Fruit fly (Drosophila melanogaster): ENCODE results near the gene jus.

- no peak for TF ChIP-seq Lpt (GFP tag; optimal IDR thresholded peaks at IDR 0.05)
- no peak for TF ChIP-seq CG6163 (GFP tag; IDR thresholded peaks at IDR 0.05)
- TF ChIP-seq Hr4 (GFP tag; optimal IDR thresholded peaks at IDR 0.05), result no peak
- no peak for TF ChIP-seq CG3919 (GFP tag; optimal IDR thresholded peaks at IDR 0.05)
- TF ChIP-seq Gug (GFP tag; IDR thresholded peaks at IDR 0.05), result no peak
- TF ChIP-seq vri (GFP tag; optimal IDR thresholded peaks at IDR 0.05), result peak; percentile 20
- TF ChIP-seq CG4318 (GFP tag; optimal IDR thresholded peaks at IDR 0.05), result no peak
- TF ChIP-seq Smox (GFP tag; optimal IDR thresholded peaks at IDR 0.05), result no peak
- no peak for TF ChIP-seq cyc (GFP tag; optimal IDR thresholded peaks at IDR 0.05)
Measured at dm6 chr3R:29229958-29230357, 35.2 kb upstream of the jus start.

Measured in whole organism, prepupa.